Worm (Caenorhabditis elegans): ENCODE data around the gene F53F4.7.

DNA sequence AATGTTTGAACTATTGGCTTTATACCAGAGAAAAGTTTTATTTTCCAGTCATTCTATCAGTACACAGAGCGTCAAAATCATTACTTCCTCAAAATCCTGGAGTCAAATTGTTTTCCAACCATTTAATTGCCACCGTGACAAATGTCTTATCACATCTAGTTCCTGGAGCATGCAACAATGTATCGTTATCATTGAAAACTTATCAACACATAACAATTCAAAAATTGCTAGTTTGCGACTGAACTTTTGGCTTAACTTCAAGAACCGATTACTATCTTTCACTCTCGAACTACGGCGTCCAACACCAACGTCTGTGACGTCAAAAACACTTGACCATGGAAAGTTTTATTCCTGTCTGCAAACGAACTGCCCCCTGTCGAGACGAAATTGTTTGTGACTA is 24.3 kb upstream of the F53F4.7 start:
- TF ChIP-seq unc-62 (GFP tag; optimal IDR thresholded peaks at IDR 0.05) (no peak), ceh-83 (GFP tag; optimal IDR thresholded peaks at IDR 0.05) (no peak), lin-13 (tag; optimal IDR thresholded peaks at IDR 0.05) (no peak), elt-3 (tag; optimal IDR thresholded peaks at IDR 0.05) (no peak), blmp-1 (tag; optimal IDR thresholded peaks at IDR 0.05) (no peak), sem-2 (GFP tag; optimal IDR thresholded peaks at IDR 0.05) (no peak), bed-3 (GFP tag; optimal IDR thresholded peaks at IDR 0.05) (no peak)

Measured in whole organism, mixed stage, embryonic.